Worm (Caenorhabditis elegans) whole organism, young adult: Measurements from ENCODE around the gene ZK856.11.

Experiments used
- B0336.3 ChIP-seq: fragments of 200-800 bp; sonication (Bioruptor generic); IDR thresholded peaks from 2 replicates; pipeline ENCODE4 v1.3.6; 2022; ENCODE audit warnings: missing genetic modification characterization, missing compliant biosample characterization
- D2030.7 ChIP-seq: fragments of 200-800 bp; sonication (Bioruptor generic); IDR thresholded peaks from 2 replicates; pipeline ENCODE4 v1.3.6; 2022; ENCODE audit warnings: missing genetic modification reagents, missing genetic modification characterization, missing compliant biosample characterization
- F23B12.7 ChIP-seq: sonication (generic microtip); optimal IDR thresholded peaks from 2 replicates; lab custom pipeline; 2017; ENCODE audit warnings: missing genetic modification characterization, mild to moderate bottlenecking, missing compliant biosample characterization, antibody characterized with exemption, moderate library complexity; ENCODE audit not compliant: insufficient read depth
- F39B2.1 ChIP-seq: fragments of 200-800 bp; sonication (Bioruptor generic); IDR thresholded peaks from 2 replicates; pipeline ENCODE4 v1.3.6; 2022; ENCODE audit warnings: missing genetic modification reagents, missing genetic modification characterization, missing compliant biosample characterization
- F57C9.4 ChIP-seq: sonication (generic microtip); optimal IDR thresholded peaks from 2 replicates; lab custom pipeline; 2017; ENCODE audit warnings: mild to moderate bottlenecking, missing genetic modification characterization, missing compliant biosample characterization
- K11D2.4 ChIP-seq: fragments of 200-800 bp; sonication (Bioruptor generic); IDR thresholded peaks from 2 replicates; pipeline ENCODE4 v1.3.6; 2022; ENCODE audit warnings: missing genetic modification reagents, missing genetic modification characterization, missing compliant biosample characterization
- K12H6.12 ChIP-seq: fragments of 200-800 bp; sonication (Bioruptor generic); optimal IDR thresholded peaks from 2 replicates; lab custom pipeline; 2018; ENCODE audit warnings: mild to moderate bottlenecking, missing genetic modification characterization, missing compliant biosample characterization
- T07F8.4 ChIP-seq: sonication (generic microtip); optimal IDR thresholded peaks from 2 replicates; lab custom pipeline; 2016; ENCODE audit warnings: mild to moderate bottlenecking, missing genetic modification characterization, moderate library complexity, missing compliant biosample characterization
- T26A5.8 ChIP-seq: sonication (generic microtip); optimal IDR thresholded peaks from 2 replicates; lab custom pipeline; 2016; ENCODE audit warnings: missing genetic modification characterization, missing compliant biosample characterization
- Y53F4B.3 ChIP-seq: fragments of 200-800 bp; sonication (Bioruptor generic); IDR thresholded peaks from 2 replicates; pipeline ENCODE4 v1.3.6; 2022; ENCODE audit warnings: missing genetic modification reagents, missing genetic modification characterization, missing compliant biosample characterization
- Y79H2A.3 ChIP-seq: fragments of 200-800 bp; sonication (Bioruptor generic); conservative IDR thresholded peaks from 2 replicates; pipeline ENCODE4 v1.3.6; 2022; ENCODE audit warnings: missing genetic modification reagents, missing genetic modification characterization, missing compliant biosample characterization
- aptf-2 ChIP-seq: fragments of 200-800 bp; sonication (Bioruptor generic); conservative IDR thresholded peaks from 2 replicates; pipeline ENCODE4 v1.3.6; 2022; ENCODE audit warnings: missing genetic modification reagents, missing genetic modification characterization, missing compliant biosample characterization
- aptf-3 ChIP-seq: fragments of 200-800 bp; sonication (Bioruptor generic); IDR thresholded peaks from 2 replicates; pipeline ENCODE4 v1.3.6; 2022; ENCODE audit warnings: missing genetic modification characterization, missing compliant biosample characterization
- attf-5 ChIP-seq: fragments of 200-800 bp; sonication (Bioruptor generic); optimal IDR thresholded peaks from 2 replicates; lab custom pipeline; 2018; ENCODE audit warnings: mild to moderate bottlenecking, missing genetic modification characterization, missing compliant biosample characterization
- ceh-27 ChIP-seq: fragments of 200-800 bp; sonication (Bioruptor generic); optimal IDR thresholded peaks from 2 replicates; lab custom pipeline; 2018; ENCODE audit warnings: mild to moderate bottlenecking, missing genetic modification characterization, moderate library complexity, missing compliant biosample characterization
- ceh-40 ChIP-seq: fragments of 200-800 bp; sonication (Bioruptor generic); IDR thresholded peaks from 2 replicates; pipeline ENCODE4 v1.3.6; 2022; ENCODE audit warnings: missing genetic modification characterization, missing compliant biosample characterization
- ceh-79 ChIP-seq: sonication (generic microtip); optimal IDR thresholded peaks from 2 replicates; lab custom pipeline; 2017; ENCODE audit warnings: mild to moderate bottlenecking, missing genetic modification characterization, missing compliant biosample characterization
- ceh-91 ChIP-seq: fragments of 200-800 bp; sonication (Bioruptor generic); IDR thresholded peaks from 2 replicates; pipeline ENCODE4 v1.3.6; 2022; ENCODE audit warnings: missing genetic modification reagents, missing genetic modification characterization, missing compliant biosample characterization
- chd-7 ChIP-seq: sonication (generic microtip); optimal IDR thresholded peaks from 2 replicates; lab custom pipeline; 2016; ENCODE audit warnings: mild to moderate bottlenecking, missing genetic modification characterization, moderate library complexity, missing compliant biosample characterization
- die-1 ChIP-seq: sonication (generic microtip); optimal IDR thresholded peaks from 2 replicates; lab custom pipeline; 2016; ENCODE audit warnings: missing genotype, mild to moderate bottlenecking, missing genetic modification characterization, missing compliant biosample characterization
- dox-1 ChIP-seq: fragments of 200-800 bp; sonication (Bioruptor generic); IDR thresholded peaks from 2 replicates; pipeline ENCODE4 v1.3.6; 2022; ENCODE audit warnings: missing genetic modification reagents, missing genetic modification characterization, missing compliant biosample characterization
- dpff-1 ChIP-seq: sonication (generic microtip); optimal IDR thresholded peaks from 2 replicates; lab custom pipeline; 2017; ENCODE audit warnings: mild to moderate bottlenecking, missing genetic modification characterization, missing compliant biosample characterization
- egl-18 ChIP-seq: fragments of 200-800 bp; sonication (Bioruptor generic); IDR thresholded peaks from 2 replicates; pipeline ENCODE4 v1.3.6; 2022; ENCODE audit warnings: missing genetic modification reagents, missing genetic modification characterization, missing compliant biosample characterization
- egrh-3 ChIP-seq: fragments of 200-800 bp; sonication (Bioruptor generic); IDR thresholded peaks from 2 replicates; pipeline ENCODE4 v1.3.6; 2022; ENCODE audit warnings: missing genetic modification reagents, missing genetic modification characterization, missing compliant biosample characterization
- fkh-3 ChIP-seq: sonication (generic microtip); optimal IDR thresholded peaks from 2 replicates; lab custom pipeline; 2016; ENCODE audit warnings: mild to moderate bottlenecking, missing genetic modification characterization, missing compliant biosample characterization
- him-1 ChIP-seq: sonication (generic microtip); optimal IDR thresholded peaks from 2 replicates; lab custom pipeline; 2016; ENCODE audit warnings: missing genotype, missing genetic modification reagents, missing genetic modification characterization, missing compliant biosample characterization
- hlh-12 ChIP-seq: sonication (generic microtip); optimal IDR thresholded peaks from 2 replicates; lab custom pipeline; 2016; ENCODE audit warnings: missing genetic modification characterization, missing compliant biosample characterization
- let-526 ChIP-seq: fragments of 200-800 bp; sonication (Bioruptor generic); IDR thresholded peaks from 2 replicates; pipeline ENCODE4 v1.3.6; 2022; ENCODE audit warnings: missing genetic modification reagents, missing genetic modification characterization, missing compliant biosample characterization
- let-607 ChIP-seq, 2 experiments: fragments of 200-800 bp in 1 of 2; sonication (Bioruptor generic) in 1 of 2; sonication (generic microtip) in 1 of 2; optimal IDR thresholded peaks; 2 replicates each; lab custom pipeline; 2016 to 2018; ENCODE audit warnings: mild to moderate bottlenecking in 2 of 2, missing compliant biosample characterization in 2 of 2, missing genetic modification characterization in 2 of 2, moderate library complexity in 2 of 2, missing genotype in 1 of 2
- lsl-1 ChIP-seq: fragments of 200-800 bp; sonication (Bioruptor generic); optimal IDR thresholded peaks from 2 replicates; lab custom pipeline; 2018; ENCODE audit warnings: mild to moderate bottlenecking, missing genetic modification characterization, moderate library complexity, missing compliant biosample characterization
- madf-10 ChIP-seq: sonication (generic microtip); optimal IDR thresholded peaks from 2 replicates; lab custom pipeline; 2016; ENCODE audit warnings: mild to moderate bottlenecking, missing genetic modification characterization, missing compliant biosample characterization
- madf-3 ChIP-seq: fragments of 200-800 bp; sonication (Bioruptor generic); IDR thresholded peaks from 2 replicates; pipeline ENCODE4 v1.3.6; 2022; ENCODE audit warnings: missing genetic modification reagents, missing genetic modification characterization, missing compliant biosample characterization
- madf-6 ChIP-seq: fragments of 200-800 bp; sonication (Bioruptor generic); IDR thresholded peaks from 2 replicates; pipeline ENCODE4 v1.3.6; 2022; ENCODE audit warnings: missing genetic modification reagents, missing genetic modification characterization, missing compliant biosample characterization
- madf-8 ChIP-seq: fragments of 200-800 bp; sonication (Bioruptor generic); conservative IDR thresholded peaks from 2 replicates; pipeline ENCODE4 v1.3.6; 2022; ENCODE audit warnings: missing genetic modification reagents, missing genetic modification characterization, missing compliant biosample characterization
- nfya-1 ChIP-seq: sonication (generic microtip); optimal IDR thresholded peaks from 2 replicates; lab custom pipeline; 2017; ENCODE audit warnings: antibody characterized with exemption, missing compliant biosample characterization, missing genetic modification characterization, borderline replicate concordance; ENCODE audit not compliant: insufficient read depth
- nfyb-1 ChIP-seq: fragments of 200-800 bp; sonication (Bioruptor generic); IDR thresholded peaks from 2 replicates; pipeline ENCODE4 v1.3.6; 2022; ENCODE audit warnings: missing genetic modification reagents, missing genetic modification characterization, missing compliant biosample characterization
- nhr-80 ChIP-seq: sonication (generic microtip); optimal IDR thresholded peaks from 2 replicates; lab custom pipeline; 2016; ENCODE audit warnings: missing genetic modification characterization, missing compliant biosample characterization
- nhr-90 ChIP-seq: sonication (generic microtip); optimal IDR thresholded peaks from 2 replicates; lab custom pipeline; 2016; ENCODE audit warnings: missing genotype, mild to moderate bottlenecking, missing genetic modification characterization, missing compliant biosample characterization
- pbrm-1 ChIP-seq: fragments of 200-800 bp; sonication (Bioruptor generic); IDR thresholded peaks from 2 replicates; pipeline ENCODE4 v1.3.6; 2022; ENCODE audit warnings: missing genetic modification reagents, missing genetic modification characterization, missing compliant biosample characterization
- rcor-1 ChIP-seq: fragments of 200-800 bp; sonication (Bioruptor generic); IDR thresholded peaks from 2 replicates; pipeline ENCODE4 v1.3.6; 2022; ENCODE audit warnings: missing genetic modification reagents, missing genetic modification characterization, missing compliant biosample characterization
- rec-8 ChIP-seq, 2 experiments: sonication (generic microtip); optimal IDR thresholded peaks; 2 replicates each; lab custom pipeline; 2016; ENCODE audit warnings: mild to moderate bottlenecking in 2 of 2, missing genetic modification characterization in 2 of 2, missing genetic modification reagents in 2 of 2, missing genotype in 2 of 2, missing biosample characterization in 1 of 2, missing compliant biosample characterization in 1 of 2, moderate library complexity in 1 of 2
- repo-1 ChIP-seq: sonication (generic microtip); optimal IDR thresholded peaks from 2 replicates; lab custom pipeline; 2017; ENCODE audit warnings: mild to moderate bottlenecking, missing genetic modification characterization, missing compliant biosample characterization
- sptf-2 ChIP-seq: fragments of 200-800 bp; sonication (Bioruptor generic); optimal IDR thresholded peaks from 2 replicates; lab custom pipeline; 2018; ENCODE audit warnings: mild to moderate bottlenecking, missing genetic modification characterization, missing compliant biosample characterization
- tbp1 ChIP-seq: fragments of 200-800 bp; sonication (Bioruptor generic); optimal IDR thresholded peaks from 2 replicates; lab custom pipeline; 2018; ENCODE audit warnings: mild to moderate bottlenecking, missing genetic modification characterization, missing compliant biosample characterization
- tlf-1 ChIP-seq: fragments of 200-800 bp; sonication (Bioruptor generic); optimal IDR thresholded peaks from 2 replicates; lab custom pipeline; 2018; ENCODE audit warnings: mild to moderate bottlenecking, missing genetic modification characterization, missing compliant biosample characterization
- ztf-18 ChIP-seq: sonication (generic microtip); optimal IDR thresholded peaks from 2 replicates; lab custom pipeline; 2016; ENCODE audit warnings: missing genotype, mild to moderate bottlenecking, missing genetic modification characterization, missing compliant biosample characterization
- ztf-25 ChIP-seq: fragments of 200-800 bp; sonication (Bioruptor generic); IDR thresholded peaks from 2 replicates; pipeline ENCODE4 v1.3.6; 2022; ENCODE audit warnings: missing genetic modification reagents, missing genetic modification characterization, missing compliant biosample characterization
- ztf-28 ChIP-seq: fragments of 200-800 bp; sonication (Bioruptor generic); IDR thresholded peaks from 2 replicates; pipeline ENCODE4 v1.3.6; 2022; ENCODE audit warnings: missing genetic modification reagents, missing genetic modification characterization, missing compliant biosample characterization

Gene ZK856.11

ce11 chrV:10238665-10239064, 33.9 kb upstream of the ZK856.11 start, which contains the start of gene fubl-1 (continued):
- TF ChIP-seq madf-3 (GFP tag; lab: Robert Waterston, UW), result peak; percentile 97
- TF ChIP-seq T26A5.8, result no peak
- TF ChIP-seq him-1, result no peak
- TF ChIP-seq let-607 (tag; optimal IDR thresholded peaks at IDR 0.05; lab: Kevin White, UChicago), result no peak
- TF ChIP-seq lsl-1 (GFP tag; lab: Kevin White, UChicago), result peak; percentile 76
- no peak for TF ChIP-seq repo-1 (tag; lab: Kevin White, UChicago)
- 0 out of 2 replicates have a peak, but pooled peaks have one; percentile 48 for TF ChIP-seq ztf-28 (GFP tag; lab: Robert Waterston, UW)
- TF ChIP-seq rec-8 (tag; optimal IDR thresholded peaks at IDR 0.05; lab: Kevin White, UChicago), result no peak
- no peak for TF ChIP-seq Y79H2A.3 (GFP tag; lab: Robert Waterston, UW)
- TF ChIP-seq rcor-1, result no peak
- TF ChIP-seq ceh-91 (GFP tag; lab: Robert Waterston, UW), result peak; percentile 68
- TF ChIP-seq tlf-1 (GFP tag; lab: Kevin White, UChicago), result no peak
- TF ChIP-seq K11D2.4, result no peak
- no peak for TF ChIP-seq egrh-3
- TF ChIP-seq ztf-25 (GFP tag; lab: Robert Waterston, UW), result no peak
- no peak for TF ChIP-seq dpff-1 (tag; lab: Kevin White, UChicago)
- no peak for TF ChIP-seq B0336.3
- no peak for TF ChIP-seq hlh-12
- TF ChIP-seq dox-1 (GFP tag; lab: Robert Waterston, UW), result peak; percentile 65
- no peak for TF ChIP-seq T07F8.4 (tag; lab: Kevin White, UChicago)
- TF ChIP-seq madf-6 (GFP tag; lab: Robert Waterston, UW), result peak; percentile 64; the same call in 1 of the 2 replicates
- no peak for TF ChIP-seq nhr-80 (tag; lab: Kevin White, UChicago)
- 0 out of 2 replicates have a peak, but pooled peaks have one; percentile 13 for TF ChIP-seq aptf-2 (GFP tag; lab: Robert Waterston, UW)
- no peak for TF ChIP-seq ztf-18
- no peak for TF ChIP-seq aptf-3 (GFP tag; lab: Robert Waterston, UW)
- no peak for TF ChIP-seq let-526
- TF ChIP-seq, all 124 proteins: peak for 14

ce11 chrV:10237959-10238444, 33.3 kb upstream of the ZK856.11 start:
- TF ChIP-seq chd-7 (tag; lab: Kevin White, UChicago), result peak; percentile 78
- TF ChIP-seq sptf-2 (GFP tag; lab: Kevin White, UChicago), result no peak
- TF ChIP-seq madf-8 (GFP tag; lab: Robert Waterston, UW), result no peak
- peak; percentile 54 for TF ChIP-seq fkh-3
- peak; percentile 27 for TF ChIP-seq die-1 (tag; lab: Kevin White, UChicago)
- TF ChIP-seq pbrm-1 (GFP tag; lab: Robert Waterston, UW), result no peak; the same call in 1 of the 2 replicates
- peak; percentile 45 for TF ChIP-seq tbp1 (GFP tag; lab: Kevin White, UChicago)
- peak; percentile 60 for TF ChIP-seq T26A5.8
- peak; percentile 30; the same call in 1 of the 2 replicates for TF ChIP-seq dox-1 (GFP tag; lab: Robert Waterston, UW)
- TF ChIP-seq attf-5, result no peak
- no peak for TF ChIP-seq nfya-1
- TF ChIP-seq madf-6 (GFP tag; lab: Robert Waterston, UW), result peak; percentile 75
- no peak for TF ChIP-seq ceh-27 (GFP tag; lab: Kevin White, UChicago)
- TF ChIP-seq madf-10 (tag; lab: Kevin White, UChicago), result no peak
- TF ChIP-seq F23B12.7 (tag; lab: Kevin White, UChicago), result no peak
- no peak for TF ChIP-seq ceh-40 (GFP tag; lab: Robert Waterston, UW)
- TF ChIP-seq nfyb-1 (GFP tag; lab: Robert Waterston, UW), result 0 out of 2 replicates have a peak, but pooled peaks have one; percentile 64
- TF ChIP-seq Y53F4B.3 (GFP tag; lab: Robert Waterston, UW), result no peak
- no peak for TF ChIP-seq lsl-1 (GFP tag; lab: Kevin White, UChicago)
- TF ChIP-seq madf-3 (GFP tag; lab: Robert Waterston, UW), result peak; percentile 88
- TF ChIP-seq B0336.3, result peak; percentile 82
- no peak for TF ChIP-seq K12H6.12 (tag; lab: Kevin White, UChicago)
- TF ChIP-seq F39B2.1 (GFP tag; lab: Robert Waterston, UW), result no peak; the same call in 1 of the 2 replicates
- no peak for TF ChIP-seq nhr-90 (tag; lab: Kevin White, UChicago)
- no peak for TF ChIP-seq egl-18 (GFP tag; lab: Robert Waterston, UW)
- peak; percentile 83 for TF ChIP-seq ceh-79
- TF ChIP-seq D2030.7, result 0 out of 2 replicates have a peak, but pooled peaks have one; percentile 36
- no peak for TF ChIP-seq F57C9.4 (tag; lab: Kevin White, UChicago)
